ENCODE assay signal across 8 worm cellular contexts in genomic region chrII:7891869-7892615, ce11.
TF ChIP-seq lines count a peak whose summit lies in the region.

No protein-coding gene starts in this region.

TF ChIP-seq in whole organism, L1 larva, 84 proteins besides CTCF, POLR2A, EP300 and RAD21 (continues in another document):
- TF ChIP-seq nhr-47 (tag; optimal IDR thresholded peaks at IDR 0.05; lab: Kevin White, UChicago) (peak; percentile 4), efl-3 (GFP tag; optimal IDR thresholded peaks at IDR 0.05; lab: Kevin White, UChicago) (no peak), C16A3.4 (tag; optimal IDR thresholded peaks at IDR 0.05; lab: Kevin White, UChicago) (no peak), aha-1 (tag; optimal IDR thresholded peaks at IDR 0.05; lab: Kevin White, UChicago) (no peak), elt-2 (tag; optimal IDR thresholded peaks at IDR 0.05; lab: Kevin White, UChicago) (peak; percentile 72), blmp-1 (tag; optimal IDR thresholded peaks at IDR 0.05; lab: Kevin White, UChicago) (peak; percentile 73), nhr-77 (tag; optimal IDR thresholded peaks at IDR 0.05; lab: Kevin White, UChicago) (no peak), lin-35 (GFP tag; optimal IDR thresholded peaks at IDR 0.05; lab: Kevin White, UChicago) (peak in 1 of 2 experiments; percentile 9), nhr-11 (tag; optimal IDR thresholded peaks at IDR 0.05; lab: Kevin White, UChicago) (no peak), nhr-90 (tag; optimal IDR thresholded peaks at IDR 0.05; lab: Kevin White, UChicago; ENCODE audit: poor library complexity) (no peak), fkh-8 (tag; optimal IDR thresholded peaks at IDR 0.05; lab: Kevin White, UChicago) (peak; percentile 53)

TF ChIP-seq in whole organism, L2 larva, 48 proteins besides CTCF, POLR2A, EP300 and RAD21 (continues in another document):
- TF ChIP-seq zag-1 (tag; optimal IDR thresholded peaks at IDR 0.05; lab: Kevin White, UChicago) = peak; percentile 50
- TF ChIP-seq mdl-1 (tag; optimal IDR thresholded peaks at IDR 0.05; lab: Kevin White, UChicago) = no peak
- no peak for TF ChIP-seq nhr-21 (tag; optimal IDR thresholded peaks at IDR 0.05; lab: Kevin White, UChicago)
- TF ChIP-seq sma-9 (GFP tag; optimal IDR thresholded peaks at IDR 0.05; lab: Kevin White, UChicago) = peak; percentile 29
- TF ChIP-seq sma-9 (tag; optimal IDR thresholded peaks at IDR 0.05; lab: Kevin White, UChicago) = no peak
- peak; percentile 60 for TF ChIP-seq ama-1 (optimal IDR thresholded peaks at IDR 0.05; lab: Kevin White, UChicago)
- TF ChIP-seq dmd-4 (tag; optimal IDR thresholded peaks at IDR 0.05; lab: Kevin White, UChicago) = no peak
- TF ChIP-seq F13H6.1 (tag; optimal IDR thresholded peaks at IDR 0.05; lab: Kevin White, UChicago) = peak; percentile 60
- no peak for TF ChIP-seq gmeb-1 (tag; optimal IDR thresholded peaks at IDR 0.05; lab: Kevin White, UChicago)
- TF ChIP-seq crh-2 (tag; optimal IDR thresholded peaks at IDR 0.05; lab: Kevin White, UChicago) = peak; percentile 67
- no peak for TF ChIP-seq aly-2 (tag; optimal IDR thresholded peaks at IDR 0.05; lab: Kevin White, UChicago)
- no peak for TF ChIP-seq unc-39 (tag; optimal IDR thresholded peaks at IDR 0.05; lab: Kevin White, UChicago)

TF ChIP-seq in whole organism, L3 larva, 47 proteins besides CTCF, POLR2A, EP300 and RAD21 (continues in another document):
- TF ChIP-seq snpc-4 (tag; optimal IDR thresholded peaks at IDR 0.05; lab: Kevin White, UChicago) = no peak
- no peak for TF ChIP-seq mdl-1 (tag; optimal IDR thresholded peaks at IDR 0.05; lab: Kevin White, UChicago)
- no peak for TF ChIP-seq lin-15B (tag; optimal IDR thresholded peaks at IDR 0.05; lab: Kevin White, UChicago)
- TF ChIP-seq lsy-12 (tag; optimal IDR thresholded peaks at IDR 0.05; lab: Kevin White, UChicago) = no peak
- TF ChIP-seq ztf-4 (tag; optimal IDR thresholded peaks at IDR 0.05; lab: Kevin White, UChicago) = peak; percentile 32
- no peak for TF ChIP-seq R02D3.7 (tag; optimal IDR thresholded peaks at IDR 0.05; lab: Kevin White, UChicago)
- TF ChIP-seq ceh-82 (tag; optimal IDR thresholded peaks at IDR 0.05; lab: Kevin White, UChicago) = no peak
- TF ChIP-seq nhr-28 (tag; optimal IDR thresholded peaks at IDR 0.05; lab: Kevin White, UChicago) = no peak
- TF ChIP-seq nhr-77 (tag; optimal IDR thresholded peaks at IDR 0.05; lab: Kevin White, UChicago) = no peak
- TF ChIP-seq elt-1 (tag; optimal IDR thresholded peaks at IDR 0.05; lab: Kevin White, UChicago) = no peak
- TF ChIP-seq mml-1 (tag; optimal IDR thresholded peaks at IDR 0.05; lab: Kevin White, UChicago) = no peak
- no peak for TF ChIP-seq sea-2 (GFP tag; optimal IDR thresholded peaks at IDR 0.05; lab: Kevin White, UChicago)
- no peak for TF ChIP-seq egl-27 (tag; optimal IDR thresholded peaks at IDR 0.05; lab: Kevin White, UChicago)

TF ChIP-seq in whole organism, L4 larva, 104 proteins besides CTCF, POLR2A, EP300 and RAD21 (continues in another document):
- TF ChIP-seq nhr-11 (tag; optimal IDR thresholded peaks at IDR 0.05; lab: Kevin White, UChicago) = no peak
- TF ChIP-seq nhr-10 (tag; optimal IDR thresholded peaks at IDR 0.05; lab: Kevin White, UChicago) = no peak
- no peak for TF ChIP-seq nhr-111 (GFP tag; optimal IDR thresholded peaks at IDR 0.05; lab: Kevin White, UChicago)
- no peak for TF ChIP-seq mdt-29 (GFP tag; IDR thresholded peaks at IDR 0.05; lab: Robert Waterston, UW)
- no peak for TF ChIP-seq T20F7.1 (GFP tag; optimal IDR thresholded peaks at IDR 0.05; lab: Kevin White, UChicago)
- no peak for TF ChIP-seq arid-1 (GFP tag; conservative IDR thresholded peaks at IDR 0.05; lab: Robert Waterston, UW)
- TF ChIP-seq mxl-3 (GFP tag; optimal IDR thresholded peaks at IDR 0.05; lab: Kevin White, UChicago) = peak; percentile 53
- no peak for TF ChIP-seq daf-16 (GFP tag; optimal IDR thresholded peaks at IDR 0.05; lab: Kevin White, UChicago)
- peak; percentile 84 for TF ChIP-seq daf-16 (tag; optimal IDR thresholded peaks at IDR 0.05; lab: Kevin White, UChicago)
- TF ChIP-seq aly-2 (tag; optimal IDR thresholded peaks at IDR 0.05; lab: Kevin White, UChicago) = no peak
- no peak for TF ChIP-seq F26F4.8 (GFP tag; conservative IDR thresholded peaks at IDR 0.05; lab: Robert Waterston, UW)
- peak; percentile 73 for TF ChIP-seq dmd-6 (GFP tag; IDR thresholded peaks at IDR 0.05; lab: Robert Waterston, UW)
- no peak for TF ChIP-seq zfp-2 (tag; optimal IDR thresholded peaks at IDR 0.05; lab: Kevin White, UChicago)

TF ChIP-seq in whole organism, late embryonic, 69 proteins besides CTCF, POLR2A, EP300 and RAD21 (continues in another document):
- TF ChIP-seq ceh-14 (tag; optimal IDR thresholded peaks at IDR 0.05; lab: Kevin White, UChicago) = peak; percentile 1
- peak; percentile 38 for TF ChIP-seq ceh-18 (tag; optimal IDR thresholded peaks at IDR 0.05; lab: Kevin White, UChicago)
- TF ChIP-seq C38D4.7 (GFP tag; optimal IDR thresholded peaks at IDR 0.05; lab: Kevin White, UChicago) = no peak
- no peak for TF ChIP-seq unc-55 (GFP tag; optimal IDR thresholded peaks at IDR 0.05; lab: Kevin White, UChicago)
- peak; percentile 47 for TF ChIP-seq tbx-2 (tag; optimal IDR thresholded peaks at IDR 0.05; lab: Kevin White, UChicago)
- TF ChIP-seq unc-42 (tag; optimal IDR thresholded peaks at IDR 0.05; lab: Kevin White, UChicago) = peak; percentile 42
- TF ChIP-seq C08G9.2 (tag; optimal IDR thresholded peaks at IDR 0.05; lab: Kevin White, UChicago) = peak; percentile 23
- TF ChIP-seq rnt-1 (tag; optimal IDR thresholded peaks at IDR 0.05; lab: Kevin White, UChicago) = peak; percentile 17
- no peak for TF ChIP-seq odd-2 (tag; optimal IDR thresholded peaks at IDR 0.05; lab: Kevin White, UChicago)
- no peak for TF ChIP-seq unc-86 (tag; optimal IDR thresholded peaks at IDR 0.05; lab: Kevin White, UChicago)
- TF ChIP-seq ceh-31 (tag; optimal IDR thresholded peaks at IDR 0.05; lab: Kevin White, UChicago) = peak; percentile 57
- peak; percentile 21 for TF ChIP-seq nfya-1 (tag; optimal IDR thresholded peaks at IDR 0.05; lab: Kevin White, UChicago)
- peak; percentile 55 for TF ChIP-seq pros-1 (tag; optimal IDR thresholded peaks at IDR 0.05; lab: Kevin White, UChicago)

TF ChIP-seq in whole organism, midembryonic, 9 proteins besides CTCF, POLR2A, EP300 and RAD21:
- TF ChIP-seq cog-1 (tag; optimal IDR thresholded peaks at IDR 0.05; lab: Kevin White, UChicago) (no peak), flt-1 (GFP tag; IDR thresholded peaks at IDR 0.05; lab: Robert Waterston, UW) (0 out of 2 replicates have a peak, but pooled peaks have one; percentile 63), med-1 (GFP tag; optimal IDR thresholded peaks at IDR 0.05; lab: Kevin White, UChicago; ENCODE audit: insufficient read depth) (no peak), ztf-29 (GFP tag; IDR thresholded peaks at IDR 0.05; lab: Robert Waterston, UW) (no peak), tab-1 (GFP tag; IDR thresholded peaks at IDR 0.05; lab: Robert Waterston, UW) (no peak), ztf-23 (GFP tag; IDR thresholded peaks at IDR 0.05; lab: Robert Waterston, UW) (0 out of 2 replicates have a peak, but pooled peaks have one; percentile 54), klf-2 (GFP tag; conservative IDR thresholded peaks at IDR 0.05; lab: Robert Waterston, UW) (no peak)

TF ChIP-seq in whole organism, mixed stage, embryonic, 35 proteins besides CTCF, POLR2A, EP300 and RAD21:
- peak; percentile 1 for TF ChIP-seq mls-2 (tag; optimal IDR thresholded peaks at IDR 0.05; lab: Kevin White, UChicago)
- no peak for TF ChIP-seq pha-4 (tag; optimal IDR thresholded peaks at IDR 0.05; lab: Kevin White, UChicago)
- TF ChIP-seq ces-1 (GFP tag; optimal IDR thresholded peaks at IDR 0.05; lab: Kevin White, UChicago) = peak; percentile 51
- TF ChIP-seq bed-3 (GFP tag; optimal IDR thresholded peaks at IDR 0.05; lab: Kevin White, UChicago) = no peak
- TF ChIP-seq lsy-2 (tag; optimal IDR thresholded peaks at IDR 0.05; lab: Kevin White, UChicago) = peak; percentile 5
- no peak for TF ChIP-seq sem-2 (GFP tag; optimal IDR thresholded peaks at IDR 0.05; lab: Kevin White, UChicago)
- TF ChIP-seq ceh-39 (tag; optimal IDR thresholded peaks at IDR 0.05; lab: Kevin White, UChicago) = no peak
- TF ChIP-seq unc-120 (tag; optimal IDR thresholded peaks at IDR 0.05; lab: Kevin White, UChicago; ENCODE audit: poor library complexity, severe bottlenecking) = peak; percentile 68
- no peak for TF ChIP-seq nhr-2 (tag; optimal IDR thresholded peaks at IDR 0.05; lab: Kevin White, UChicago)
- TF ChIP-seq nhr-237 (tag; optimal IDR thresholded peaks at IDR 0.05; lab: Kevin White, UChicago) = no peak
- TF ChIP-seq sptf-1 (tag; optimal IDR thresholded peaks at IDR 0.05; lab: Kevin White, UChicago) = no peak
- no peak for TF ChIP-seq ztf-11 (tag; optimal IDR thresholded peaks at IDR 0.05; lab: Kevin White, UChicago)
- TF ChIP-seq ceh-83 (GFP tag; optimal IDR thresholded peaks at IDR 0.05; lab: Kevin White, UChicago) = no peak
- TF ChIP-seq hlh-1 (tag; optimal IDR thresholded peaks at IDR 0.05; lab: Kevin White, UChicago) = peak; percentile 28
TF ChIP-seq in whole organism, mixed stage, embryonic: peak in this region for 5.

TF ChIP-seq in whole organism, young adult, 124 proteins besides CTCF, POLR2A, EP300 and RAD21:
- TF ChIP-seq nfya-1 (tag; optimal IDR thresholded peaks at IDR 0.05; lab: Kevin White, UChicago; ENCODE audit: borderline replicate concordance, insufficient read depth) (no peak), K12H6.12 (tag; optimal IDR thresholded peaks at IDR 0.05; lab: Kevin White, UChicago) (peak; percentile 38), nfyb-1 (GFP tag; IDR thresholded peaks at IDR 0.05; lab: Robert Waterston, UW) (0 out of 2 replicates have a peak, but pooled peaks have one; percentile 7), nhr-80 (tag; optimal IDR thresholded peaks at IDR 0.05; lab: Kevin White, UChicago) (peak; percentile 62), hmg-1.2 (GFP tag; IDR thresholded peaks at IDR 0.05; lab: Robert Waterston, UW) (peak; percentile 48; the same call in 1 of the 2 replicates), cebp-1 (GFP tag; IDR thresholded peaks at IDR 0.05; lab: Robert Waterston, UW) (no peak), cebp-1 (tag; optimal IDR thresholded peaks at IDR 0.05; lab: Kevin White, UChicago) (peak; percentile 33), lin-35 (GFP tag; optimal IDR thresholded peaks at IDR 0.05; lab: Kevin White, UChicago) (peak in 1 of 3 experiments; percentile 65), snpc-4 (GFP tag; optimal IDR thresholded peaks at IDR 0.05; lab: Kevin White, UChicago) (no peak), snpc-4 (tag; optimal IDR thresholded peaks at IDR 0.05; lab: Kevin White, UChicago) (peak in 1 of 4 experiments; percentile 4), atf-7 (tag; optimal IDR thresholded peaks at IDR 0.05; lab: Kevin White, UChicago) (peak; percentile 1), tbx-9 (tag; optimal IDR thresholded peaks at IDR 0.05; lab: Kevin White, UChicago; ENCODE audit: borderline replicate concordance) (no peak)
